Worm (Caenorhabditis elegans) whole organism, L3 larva: ENCODE results near the gene cest-35.2.

Experiments used
- ZK546.5 ChIP-seq: sonication (generic microtip); optimal IDR thresholded peaks from 2 replicates; lab custom pipeline; 2017; ENCODE audit warnings: missing biosample characterization, missing genetic modification characterization
- aly-2 ChIP-seq: fragments of 150-350 bp; optimal IDR thresholded peaks from 2 replicates; lab custom pipeline; 2014; ENCODE audit warnings: missing biosample characterization, missing genetic modification characterization
- ceh-28 ChIP-seq: fragments of 150-350 bp; optimal IDR thresholded peaks from 2 replicates; lab custom pipeline; 2014; ENCODE audit warnings: missing biosample characterization, missing genetic modification reagents, missing genetic modification characterization
- ceh-82 ChIP-seq: fragments of 150-350 bp; optimal IDR thresholded peaks from 2 replicates; lab custom pipeline; 2014; ENCODE audit warnings: missing biosample characterization, missing genetic modification characterization
- ceh-9 ChIP-seq: sonication (generic microtip); optimal IDR thresholded peaks from 2 replicates; lab custom pipeline; 2018; ENCODE audit warnings: missing biosample characterization, missing genetic modification characterization
- daf-12 ChIP-seq: fragments of 150-350 bp; optimal IDR thresholded peaks from 2 replicates; lab custom pipeline; 2014; ENCODE audit warnings: missing biosample characterization, missing genetic modification reagents, missing genetic modification characterization
- egl-5 ChIP-seq: fragments of 150-350 bp; optimal IDR thresholded peaks from 2 replicates; lab custom pipeline; 2017; ENCODE audit warnings: missing biosample characterization, missing genetic modification reagents, missing genetic modification characterization, inconsistent platforms
- elt-1 ChIP-seq: fragments of 150-350 bp; optimal IDR thresholded peaks from 2 replicates; lab custom pipeline; 2014; ENCODE audit warnings: missing biosample characterization, missing genetic modification characterization
- elt-2 ChIP-seq: sonication (generic microtip); optimal IDR thresholded peaks from 2 replicates; lab custom pipeline; 2016; ENCODE audit warnings: missing genetic modification reagents, mild to moderate bottlenecking, missing genetic modification characterization, missing compliant biosample characterization
- eor-1 ChIP-seq, 2 experiments: fragments of 150-350 bp; optimal IDR thresholded peaks; 2 replicates each; lab custom pipeline; 2014 to 2018; ENCODE audit warnings: missing biosample characterization in 2 of 2, missing genetic modification characterization in 2 of 2
- fkh-10 ChIP-seq: sonication (generic microtip); optimal IDR thresholded peaks from 2 replicates; lab custom pipeline; 2017; ENCODE audit warnings: missing biosample characterization, missing genetic modification reagents, missing genetic modification characterization
- fkh-2 ChIP-seq: fragments of 150-350 bp; optimal IDR thresholded peaks from 2 replicates; lab custom pipeline; 2014; ENCODE audit warnings: missing biosample characterization, missing genetic modification reagents, missing genetic modification characterization
- hmg-11 ChIP-seq: sonication (generic microtip); optimal IDR thresholded peaks from 2 replicates; lab custom pipeline; 2016; ENCODE audit warnings: missing genetic modification characterization, missing compliant biosample characterization
- lin-15B ChIP-seq: fragments of 150-350 bp; optimal IDR thresholded peaks from 2 replicates; lab custom pipeline; 2014; ENCODE audit warnings: missing biosample characterization, missing genetic modification characterization
- lin-39 ChIP-seq: fragments of 150-350 bp; optimal IDR thresholded peaks from 2 replicates; lab custom pipeline; 2018; ENCODE audit warnings: missing biosample characterization, missing genetic modification reagents, missing genetic modification characterization
- lsy-12 ChIP-seq: sonication (generic microtip); optimal IDR thresholded peaks from 2 replicates; lab custom pipeline; 2016; ENCODE audit warnings: mild to moderate bottlenecking, missing genetic modification characterization, missing compliant biosample characterization
- mdl-1 ChIP-seq: fragments of 150-350 bp; optimal IDR thresholded peaks from 2 replicates; lab custom pipeline; 2014; ENCODE audit warnings: missing biosample characterization, missing genetic modification characterization
- nfya-1 ChIP-seq: sonication (generic microtip); optimal IDR thresholded peaks from 2 replicates; lab custom pipeline; 2017; ENCODE audit warnings: missing genetic modification characterization, mild to moderate bottlenecking, missing compliant biosample characterization, antibody characterized with exemption, moderate library complexity; ENCODE audit not compliant: insufficient read depth
- nhr-11 ChIP-seq: fragments of 150-350 bp; optimal IDR thresholded peaks from 2 replicates; lab custom pipeline; 2014; ENCODE audit warnings: missing biosample characterization, missing genetic modification characterization
- nhr-12 ChIP-seq: fragments of 150-350 bp; optimal IDR thresholded peaks from 2 replicates; lab custom pipeline; 2014; ENCODE audit warnings: missing biosample characterization, missing genetic modification characterization
- nhr-23 ChIP-seq: fragments of 150-350 bp; optimal IDR thresholded peaks from 2 replicates; lab custom pipeline; 2014; ENCODE audit warnings: missing biosample characterization, missing genetic modification reagents, missing genetic modification characterization
- nhr-237 ChIP-seq: fragments of 150-350 bp; optimal IDR thresholded peaks from 2 replicates; lab custom pipeline; 2014; ENCODE audit warnings: missing biosample characterization, missing genetic modification characterization
- nhr-25 ChIP-seq: sonication (generic microtip); optimal IDR thresholded peaks from 2 replicates; lab custom pipeline; 2017; ENCODE audit warnings: missing biosample characterization, missing genetic modification characterization
- nhr-28 ChIP-seq: fragments of 150-350 bp; optimal IDR thresholded peaks from 2 replicates; lab custom pipeline; 2014; ENCODE audit warnings: missing biosample characterization, missing genetic modification characterization
- nhr-43 ChIP-seq: sonication (generic microtip); optimal IDR thresholded peaks from 2 replicates; lab custom pipeline; 2016; ENCODE audit warnings: mild to moderate bottlenecking, missing genetic modification characterization, missing compliant biosample characterization; ENCODE audit not compliant: poor library complexity, severe bottlenecking
- nhr-67 ChIP-seq: fragments of 150-350 bp; optimal IDR thresholded peaks from 2 replicates; lab custom pipeline; 2014; ENCODE audit warnings: missing biosample characterization, missing genetic modification characterization
- nhr-76 ChIP-seq: fragments of 150-350 bp; sonication (generic microtip); optimal IDR thresholded peaks from 5 replicates; lab custom pipeline; 2014; ENCODE audit warnings: missing biosample characterization, missing genetic modification characterization
- nhr-77 ChIP-seq: fragments of 150-350 bp; optimal IDR thresholded peaks from 2 replicates; lab custom pipeline; 2014; ENCODE audit warnings: missing biosample characterization, missing genetic modification characterization
- pha-4 ChIP-seq: fragments of 150-350 bp; optimal IDR thresholded peaks from 2 replicates; lab custom pipeline; 2014; ENCODE audit warnings: missing biosample characterization, missing genetic modification reagents, missing genetic modification characterization
- pqm-1 ChIP-seq: fragments of 150-350 bp; optimal IDR thresholded peaks from 2 replicates; lab custom pipeline; 2017; ENCODE audit warnings: missing biosample characterization, missing genetic modification characterization, inconsistent platforms
- snpc-4 ChIP-seq: fragments of 150-350 bp; optimal IDR thresholded peaks from 2 replicates; lab custom pipeline; 2014; ENCODE audit warnings: missing biosample characterization, missing genetic modification characterization
- tbx-2 ChIP-seq: sonication (generic microtip); optimal IDR thresholded peaks from 2 replicates; lab custom pipeline; 2016; ENCODE audit warnings: mild to moderate bottlenecking, missing genetic modification characterization, missing compliant biosample characterization
- unc-39 ChIP-seq: sonication (generic microtip); optimal IDR thresholded peaks from 4 replicates; lab custom pipeline; 2017; ENCODE audit warnings: missing biosample characterization, missing genetic modification characterization
- unc-62 ChIP-seq: fragments of 150-350 bp; sonication (generic microtip); optimal IDR thresholded peaks from 4 replicates; lab custom pipeline; 2014; ENCODE audit warnings: missing biosample characterization, missing genetic modification reagents, missing genetic modification characterization
- zag-1 ChIP-seq: fragments of 150-350 bp; optimal IDR thresholded peaks from 2 replicates; lab custom pipeline; 2014; ENCODE audit warnings: missing biosample characterization, missing genetic modification characterization
- ztf-11 ChIP-seq: fragments of 150-350 bp; optimal IDR thresholded peaks from 2 replicates; lab custom pipeline; 2014; ENCODE audit warnings: missing biosample characterization, missing genetic modification characterization
- ztf-4 ChIP-seq: fragments of 150-350 bp; optimal IDR thresholded peaks from 2 replicates; lab custom pipeline; 2014; ENCODE audit warnings: missing biosample characterization, missing genetic modification characterization

Gene cest-35.2

DNA sequence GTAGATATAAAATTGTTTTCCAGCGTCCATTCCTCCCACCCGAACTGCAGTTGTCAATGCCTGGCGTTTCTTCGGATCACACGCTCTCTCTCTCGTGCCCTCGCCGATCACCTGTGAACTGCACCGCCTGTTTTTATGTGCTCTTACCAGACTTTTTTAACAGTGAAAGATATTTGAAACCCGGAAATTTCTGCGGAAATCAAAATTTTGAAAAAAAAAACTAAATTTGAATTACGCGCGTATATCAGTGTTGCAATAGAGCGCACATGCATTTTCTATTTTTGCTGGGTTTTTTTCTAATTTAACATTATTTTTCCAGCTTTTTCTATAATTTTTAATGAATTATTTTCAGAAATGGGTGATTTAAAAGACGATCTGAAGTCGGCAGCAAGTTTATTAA, 32.9 kb downstream of the cest-35.2 start, which contains the start of gene ttc-37:
ttc-37 (plus strand) TSS at position 349 of the 400 bp plus-strand sequence.
- no peak for TF ChIP-seq nhr-23 (tag; lab: Kevin White, UChicago)
- no peak for TF ChIP-seq mdl-1 (tag; lab: Kevin White, UChicago)
- TF ChIP-seq elt-2 (tag; lab: Kevin White, UChicago): peak; percentile 6
- no peak for TF ChIP-seq nhr-76 (tag; lab: Kevin White, UChicago)
- no peak for TF ChIP-seq ZK546.5 (tag; lab: Kevin White, UChicago)
- no peak for TF ChIP-seq tbx-2 (tag; lab: Kevin White, UChicago)
- peak; percentile 3 for TF ChIP-seq pqm-1
- TF ChIP-seq nhr-28 (tag; lab: Kevin White, UChicago): no peak
- TF ChIP-seq lin-15B (tag; lab: Kevin White, UChicago): peak; percentile 66
- peak; percentile 17 for TF ChIP-seq egl-5 (tag; lab: Kevin White, UChicago)
- TF ChIP-seq ztf-11 (tag; lab: Kevin White, UChicago): no peak
- TF ChIP-seq nhr-237: no peak
- no peak for TF ChIP-seq lsy-12 (tag; lab: Kevin White, UChicago)
- no peak for TF ChIP-seq fkh-2 (tag; lab: Kevin White, UChicago)
- TF ChIP-seq ztf-4 (tag; lab: Kevin White, UChicago): no peak
- peak; percentile 76 for TF ChIP-seq pha-4
- peak; percentile 40 for TF ChIP-seq hmg-11
- TF ChIP-seq nhr-12 (tag; lab: Kevin White, UChicago): no peak
- TF ChIP-seq lin-39 (tag; lab: Kevin White, UChicago): no peak
- TF ChIP-seq nhr-67: no peak
- TF ChIP-seq nhr-25 (tag; lab: Kevin White, UChicago): no peak
- TF ChIP-seq nfya-1: peak; percentile 46
- no peak for TF ChIP-seq zag-1 (tag; lab: Kevin White, UChicago)

- TF ChIP-seq unc-62 (GFP tag; lab: Kevin White, UChicago) (no peak), ceh-28 (tag; lab: Kevin White, UChicago) (no peak), tbx-2 (tag; lab: Kevin White, UChicago) (no peak), nhr-12 (tag; lab: Kevin White, UChicago) (no peak), ztf-4 (tag; lab: Kevin White, UChicago) (no peak), nhr-43 (no peak)
- TF ChIP-seq, all 47 proteins: peak for 0
Measured at ce11 chrV:5203643-5204042, 33.4 kb downstream of the cest-35.2 start.

DNA sequence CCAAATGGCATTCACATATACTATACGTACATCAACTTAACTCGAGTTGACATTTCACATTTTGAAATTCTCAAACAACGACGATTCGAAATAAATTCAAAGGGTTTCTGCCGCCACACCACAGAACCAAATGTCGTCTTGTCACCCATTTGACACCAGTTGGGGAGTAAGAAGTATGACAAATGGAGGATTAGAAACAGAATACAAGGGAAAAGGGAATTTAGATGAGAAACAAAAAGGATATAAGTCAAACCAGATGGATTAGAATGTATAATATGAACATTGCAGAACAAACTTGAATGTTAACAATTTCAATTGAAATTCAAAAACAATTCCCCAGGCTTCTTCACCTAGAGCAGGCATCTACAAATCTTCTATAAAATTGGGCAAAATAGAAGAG, 35.3 kb downstream of the cest-35.2 start:
- no peak for TF ChIP-seq snpc-4 (tag; lab: Kevin White, UChicago)
- no peak for TF ChIP-seq nhr-23 (tag; lab: Kevin White, UChicago)
- TF ChIP-seq eor-1 (tag; optimal IDR thresholded peaks at IDR 0.05; lab: Kevin White, UChicago): no peak
- TF ChIP-seq lsy-12 (tag; lab: Kevin White, UChicago): no peak
- TF ChIP-seq nhr-12 (tag; lab: Kevin White, UChicago): no peak
- TF ChIP-seq ztf-4 (tag; lab: Kevin White, UChicago): no peak
- TF ChIP-seq tbx-2 (tag; lab: Kevin White, UChicago): no peak
- no peak for TF ChIP-seq nhr-25 (tag; lab: Kevin White, UChicago)
- no peak for TF ChIP-seq ceh-82 (tag; lab: Kevin White, UChicago)
- no peak for TF ChIP-seq elt-1 (tag; lab: Kevin White, UChicago)
- TF ChIP-seq mdl-1 (tag; lab: Kevin White, UChicago): no peak
- TF ChIP-seq ztf-11 (tag; lab: Kevin White, UChicago): no peak
- TF ChIP-seq lin-15B (tag; lab: Kevin White, UChicago): no peak
- TF ChIP-seq ceh-9: no peak

ce11 chrV:5200188-5200587, 36.8 kb downstream of the cest-35.2 start:
- TF ChIP-seq fkh-10 (GFP tag; lab: Kevin White, UChicago) (peak; percentile 68), zag-1 (tag; lab: Kevin White, UChicago) (no peak), unc-39 (no peak)

ce11 chrV:5198240-5198639, 38.8 kb downstream of the cest-35.2 start, which contains the start of gene Y47A7.2:
Gene Y47A7.2 (minus strand): TSS chrV:5198340.
- TF ChIP-seq nhr-77 (tag; lab: Kevin White, UChicago): no peak
- no peak for TF ChIP-seq elt-2 (tag; lab: Kevin White, UChicago)
- TF ChIP-seq daf-12: no peak
- no peak for TF ChIP-seq nhr-11 (tag; lab: Kevin White, UChicago)
- TF ChIP-seq unc-39: no peak
- no peak for TF ChIP-seq aly-2 (tag; lab: Kevin White, UChicago)
- TF ChIP-seq pqm-1: no peak
- no peak for TF ChIP-seq unc-62 (GFP tag; lab: Kevin White, UChicago)
- TF ChIP-seq eor-1 (tag; optimal IDR thresholded peaks at IDR 0.05; lab: Kevin White, UChicago): no peak
